Fruit fly (Drosophila melanogaster) whole organism, pupa: ENCODE results near the gene CG7294.

Experiments used
- CG13204 ChIP-seq: fragments of 200-800 bp; sonication (Bioruptor generic); optimal IDR thresholded peaks from 2 replicates; lab custom pipeline; 2018; ENCODE audit warnings: missing biosample characterization, mild to moderate bottlenecking, missing genetic modification characterization, moderate library complexity
- CG14655 ChIP-seq: fragments of 200-800 bp; sonication (Bioruptor generic); optimal IDR thresholded peaks from 3 replicates; lab custom pipeline; 2017; ENCODE audit warnings: mild to moderate bottlenecking, missing biosample characterization, missing genetic modification reagents, missing genetic modification characterization
- CG15710 ChIP-seq: fragments of 200-800 bp; sonication (Bioruptor generic); optimal IDR thresholded peaks from 2 replicates; lab custom pipeline; 2018; ENCODE audit warnings: missing biosample characterization, mild to moderate bottlenecking, missing genetic modification characterization, moderate library complexity
- CG32121 ChIP-seq: fragments of 200-800 bp; sonication (Bioruptor generic); IDR thresholded peaks from 2 replicates; pipeline ENCODE4 v1.3.6; 2022; ENCODE audit warnings: missing biosample characterization, missing genetic modification characterization
- EcR ChIP-seq: fragments of 200-800 bp; sonication (Bioruptor generic); optimal IDR thresholded peaks from 3 replicates; lab custom pipeline; 2019; ENCODE audit warnings: missing biosample characterization, missing genetic modification characterization, mild to moderate bottlenecking, moderate library complexity, missing genetic modification reagents
- Ets98B ChIP-seq: fragments of 200-800 bp; sonication (Bioruptor generic); IDR thresholded peaks from 2 replicates; pipeline ENCODE4 v1.3.6; 2022; ENCODE audit warnings: missing biosample characterization, missing genetic modification characterization
- Snoo ChIP-seq: fragments of 200-800 bp; sonication (Bioruptor generic); optimal IDR thresholded peaks from 3 replicates; lab custom pipeline; 2017; ENCODE audit warnings: missing biosample characterization, mild to moderate bottlenecking, missing genetic modification characterization, inconsistent platforms
- fd96Ca ChIP-seq: fragments of 200-800 bp; sonication (Bioruptor generic); IDR thresholded peaks from 3 replicates; pipeline ENCODE4 v1.3.6; 2022; ENCODE audit warnings: missing biosample characterization, missing genetic modification characterization
- gl ChIP-seq: fragments of 200-800 bp; sonication (Bioruptor generic); optimal IDR thresholded peaks from 2 replicates; lab custom pipeline; 2018; ENCODE audit warnings: missing biosample characterization, mild to moderate bottlenecking, missing genetic modification characterization

DNA sequence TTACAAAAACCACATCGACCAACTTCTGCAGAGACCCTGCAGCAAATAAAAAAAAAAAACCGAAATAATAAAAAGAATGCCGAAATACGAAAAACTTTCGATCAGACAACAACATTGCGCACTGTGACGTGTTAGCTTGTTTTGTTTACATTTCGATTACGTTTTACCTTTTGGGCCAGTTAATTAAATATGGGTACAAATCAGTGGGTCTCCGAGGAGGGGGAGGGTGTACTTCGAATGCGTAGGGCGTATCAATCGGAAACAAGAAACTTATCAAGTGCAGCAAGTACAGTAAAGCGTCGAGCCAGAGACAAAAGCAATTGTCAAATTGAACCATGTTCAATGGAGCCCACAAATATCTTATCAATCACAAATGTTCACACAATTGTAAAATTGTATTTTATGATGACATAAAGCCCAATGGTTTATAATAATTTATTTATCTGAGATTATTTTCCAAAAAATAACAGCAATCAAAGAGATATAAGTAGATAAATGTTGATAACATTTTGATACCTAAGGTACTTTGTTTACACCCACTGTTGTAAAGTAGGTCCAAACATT is 12.5 kb upstream of the CG7294 start, which contains the start of gene Lip1:
- TF ChIP-seq EcR (GFP tag; lab: Kevin White, UChicago) (no peak), Ets98B (GFP tag; lab: Robert Waterston, UW) (no peak), fd96Ca (GFP tag; lab: Robert Waterston, UW) (no peak), gl (tag; lab: Kevin White, UChicago) (no peak), CG13204 (GFP tag; lab: Kevin White, UChicago) (no peak), CG32121 (GFP tag; lab: Robert Waterston, UW) (no peak), CG15710 (no peak), CG14655 (GFP tag; lab: Kevin White, UChicago) (no peak), Snoo (tag; lab: Kevin White, UChicago) (no peak)
